Fruit fly (Drosophila melanogaster) whole organism: ENCODE measurements around the gene PolG2.

Experiments
- CG8478 ChIP-seq: fragments of >200 bp; optimal IDR thresholded peaks from 2 replicates; lab custom pipeline; 2018; ENCODE audit warnings: inconsistent platforms
- Dll ChIP-seq: fragments of >200 bp; optimal IDR thresholded peaks from 2 replicates; lab custom pipeline; 2017
- EcR ChIP-seq, 2 experiments: fragments of >200 bp; optimal IDR thresholded peaks; 2 replicates each; lab custom pipeline; 2017; ENCODE audit warnings: missing biosample characterization in 2 of 2, missing genetic modification characterization in 2 of 2, missing genetic modification reagents in 2 of 2
- pan ChIP-seq: fragments of >200 bp; optimal IDR thresholded peaks from 2 replicates; lab custom pipeline; 2017
- psq ChIP-seq: fragments of >200 bp; optimal IDR thresholded peaks from 2 replicates; lab custom pipeline; 2017
- usp ChIP-seq: fragments of >200 bp; optimal IDR thresholded peaks from 2 replicates; lab custom pipeline; 2017; ENCODE audit warnings: missing biosample characterization, missing genetic modification characterization, mixed read lengths

Gene PolG2

DNA sequence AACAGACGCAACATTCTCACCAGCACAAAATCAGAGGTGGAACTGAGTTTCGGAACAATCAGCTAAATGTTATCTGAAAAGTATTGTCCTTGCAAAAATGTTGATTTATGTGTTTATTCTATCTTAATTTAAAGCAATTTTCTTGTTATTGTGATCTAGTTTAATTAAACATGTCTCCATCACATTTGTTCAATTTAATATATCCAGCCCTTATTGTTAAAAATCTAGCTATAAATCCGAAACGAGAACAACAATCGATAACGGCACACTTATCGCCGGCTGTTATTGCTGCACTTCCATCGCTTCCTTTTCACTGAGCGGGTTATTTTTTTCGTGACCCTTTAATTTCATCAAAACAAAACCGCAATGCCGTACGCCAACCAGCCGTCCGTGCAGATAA, at the start of gene PolG2, which contains the start of the genes GatC and Polr2C:
TSS of gene PolG2 (minus strand) at position 48 of the 400 bp plus-strand sequence.
TSS of gene GatC (minus strand) at position 48 of the 400 bp plus-strand sequence.
TSS of gene Polr2C (plus strand) at position 280 of the 400 bp plus-strand sequence.
- TF ChIP-seq EcR (GFP tag; optimal IDR thresholded peaks at IDR 0.05; lab: Kevin White, UChicago) (no peak), Dll (lab: Kevin White, UChicago) (no peak), usp (GFP tag; lab: Kevin White, UChicago) (no peak)

DNA sequence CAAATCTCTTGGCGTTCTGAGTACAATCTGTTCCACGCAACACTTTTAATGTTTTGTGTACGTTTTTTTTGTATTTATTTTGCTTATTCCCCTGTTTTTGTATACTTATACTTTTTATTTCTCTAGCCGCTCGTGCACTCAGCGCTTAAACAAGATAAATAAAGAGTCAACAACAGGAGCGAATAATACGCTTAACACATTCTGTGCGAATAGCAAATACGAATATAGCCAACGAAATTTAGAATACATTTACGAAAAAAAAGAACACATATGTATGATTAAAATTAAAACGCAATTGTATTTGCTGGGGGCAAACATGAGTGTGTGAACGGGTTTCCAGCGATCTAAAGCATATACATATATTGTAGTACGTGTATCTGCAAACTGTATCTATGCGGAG, 49.0 kb upstream of the PolG2 start:
- TF ChIP-seq usp (GFP tag; lab: Kevin White, UChicago), result no peak
- no peak for TF ChIP-seq psq (lab: Kevin White, UChicago)
- no peak for TF ChIP-seq Dll (lab: Kevin White, UChicago)
- no peak for TF ChIP-seq CG8478 (lab: Kevin White, UChicago)
- no peak for TF ChIP-seq EcR (GFP tag; optimal IDR thresholded peaks at IDR 0.05; lab: Kevin White, UChicago)
- no peak for TF ChIP-seq pan (lab: Kevin White, UChicago)

DNA sequence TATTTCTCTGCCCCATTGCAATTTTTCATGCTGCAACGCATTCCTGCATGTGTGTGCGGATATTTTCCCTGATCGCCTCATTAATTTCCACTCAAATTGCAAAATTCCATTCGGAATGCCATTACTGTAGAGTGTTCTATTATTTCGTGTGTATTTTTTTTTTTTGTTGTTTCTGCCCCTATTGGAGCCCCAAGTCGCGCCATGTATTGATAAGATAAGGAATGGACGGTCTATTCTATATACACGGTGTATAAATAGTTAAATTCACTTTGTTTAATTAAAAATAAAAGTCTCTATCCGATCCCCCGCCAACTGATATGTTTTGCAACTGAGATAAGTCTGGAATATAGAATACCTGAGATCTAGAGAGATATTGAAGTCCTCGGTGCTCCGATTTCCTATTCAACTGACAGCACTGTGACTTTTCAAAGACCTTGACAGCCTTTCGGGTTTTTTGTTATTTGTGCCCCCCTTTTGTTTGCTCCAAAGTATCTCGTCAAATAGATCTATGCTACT, 48.5 kb upstream of the PolG2 start:
- TF ChIP-seq usp (GFP tag; lab: Kevin White, UChicago), result no peak
- no peak for TF ChIP-seq Dll (lab: Kevin White, UChicago)
- no peak for TF ChIP-seq EcR (GFP tag; optimal IDR thresholded peaks at IDR 0.05; lab: Kevin White, UChicago)
- no peak for TF ChIP-seq psq (lab: Kevin White, UChicago)
- TF ChIP-seq CG8478 (lab: Kevin White, UChicago), result no peak
- no peak for TF ChIP-seq pan (lab: Kevin White, UChicago)

DNA sequence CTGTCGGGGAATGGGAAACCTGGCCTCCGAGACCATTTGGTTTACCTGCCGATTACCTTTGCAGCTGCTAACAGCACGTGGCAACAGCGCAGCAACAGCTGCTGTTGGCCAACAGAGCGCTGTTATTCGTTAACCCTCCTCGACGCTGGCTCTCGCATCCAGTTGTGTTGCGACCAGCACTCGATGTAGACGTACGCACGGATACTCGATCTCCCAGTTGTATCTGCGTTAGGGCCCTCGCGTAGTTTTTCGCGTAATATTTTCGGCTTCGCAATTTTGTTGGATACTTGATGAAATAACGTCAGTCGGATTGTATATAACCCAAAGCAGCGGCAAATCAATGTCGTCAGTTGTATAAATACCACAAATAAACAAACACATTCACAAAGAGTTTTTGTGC, 45.9 kb upstream of the PolG2 start:
- TF ChIP-seq EcR (GFP tag; optimal IDR thresholded peaks at IDR 0.05; lab: Kevin White, UChicago), result no peak
- no peak for TF ChIP-seq Dll (lab: Kevin White, UChicago)
- no peak for TF ChIP-seq usp (GFP tag; lab: Kevin White, UChicago)
- TF ChIP-seq psq (lab: Kevin White, UChicago), result no peak
- no peak for TF ChIP-seq pan (lab: Kevin White, UChicago)
- TF ChIP-seq CG8478 (lab: Kevin White, UChicago), result no peak

DNA sequence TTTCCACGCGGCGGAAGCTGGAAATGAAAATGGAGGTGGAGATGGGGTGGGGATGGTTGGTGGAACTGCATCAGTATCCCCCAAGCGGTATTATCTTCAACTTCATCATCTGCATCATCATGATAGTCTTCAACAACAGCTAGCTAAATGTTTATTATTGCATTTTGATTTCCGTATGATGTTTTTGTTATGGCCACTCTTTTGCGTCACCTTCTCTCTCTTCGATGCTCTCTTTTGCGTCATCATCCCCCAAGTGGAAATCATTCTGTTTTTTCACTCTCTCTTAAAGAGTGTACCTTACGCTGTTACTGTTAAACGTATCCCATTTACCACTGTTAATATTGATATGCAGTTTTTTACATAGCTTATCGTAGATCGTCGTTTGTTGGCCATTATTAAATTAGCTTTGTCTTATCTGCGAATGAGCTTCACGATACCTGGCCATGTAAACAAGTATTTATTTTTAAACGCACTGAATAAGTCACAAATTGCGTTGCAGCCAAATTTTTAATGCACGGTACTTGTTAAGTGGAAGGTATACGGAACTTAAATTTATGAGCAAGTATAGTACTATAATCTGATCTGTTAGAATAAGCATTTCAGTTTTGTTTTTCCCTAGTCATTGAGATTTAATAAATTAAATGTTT, 45.2 kb upstream of the PolG2 start:
- TF ChIP-seq psq (lab: Kevin White, UChicago) (no peak), EcR (GFP tag; optimal IDR thresholded peaks at IDR 0.05; lab: Kevin White, UChicago) (no peak), Dll (lab: Kevin White, UChicago) (no peak), usp (GFP tag; lab: Kevin White, UChicago) (no peak), CG8478 (lab: Kevin White, UChicago) (no peak), pan (lab: Kevin White, UChicago) (no peak)

DNA sequence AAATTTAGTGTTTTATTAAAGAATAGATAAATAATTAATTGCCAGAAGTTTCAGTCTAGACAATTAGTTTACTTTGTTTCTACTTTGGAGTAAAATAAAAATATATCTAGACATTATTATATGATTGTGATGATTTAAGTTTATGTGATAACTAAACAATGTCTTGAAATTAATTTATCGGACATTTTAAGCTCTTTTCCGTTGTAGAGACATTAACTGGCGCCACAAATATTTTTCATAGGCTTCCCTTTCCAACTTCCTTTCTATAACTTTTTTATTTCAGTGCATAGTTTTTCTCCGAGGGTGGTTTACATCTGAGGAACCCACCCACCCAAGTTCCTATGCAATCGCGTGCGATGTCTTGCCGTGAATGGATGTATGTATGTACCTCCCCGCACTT, 43.8 kb upstream of the PolG2 start:
- TF ChIP-seq EcR (GFP tag; optimal IDR thresholded peaks at IDR 0.05; lab: Kevin White, UChicago), result no peak
- no peak for TF ChIP-seq CG8478 (lab: Kevin White, UChicago)
- no peak for TF ChIP-seq Dll (lab: Kevin White, UChicago)
- no peak for TF ChIP-seq usp (GFP tag; lab: Kevin White, UChicago)
- no peak for TF ChIP-seq pan (lab: Kevin White, UChicago)
- TF ChIP-seq psq (lab: Kevin White, UChicago), result no peak

DNA sequence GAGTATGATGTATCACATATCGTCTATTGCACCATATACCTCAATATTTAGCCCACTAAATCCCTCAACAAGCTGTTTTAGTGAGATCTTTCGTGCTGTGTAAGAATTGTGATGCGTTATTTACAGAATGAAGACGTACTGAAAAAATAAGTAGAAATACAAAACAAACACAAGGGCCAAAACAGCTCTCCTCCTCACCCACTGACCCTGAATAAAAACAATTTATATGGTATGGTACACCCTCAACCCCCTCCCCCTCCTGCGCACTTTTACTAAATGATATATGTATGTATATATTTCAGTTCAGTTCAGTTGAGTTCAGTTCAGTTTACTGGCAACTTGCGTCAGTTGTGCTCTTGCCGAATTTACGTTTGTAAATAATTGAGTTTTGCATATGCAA, 40.2 kb upstream of the PolG2 start:
- TF ChIP-seq EcR (GFP tag; optimal IDR thresholded peaks at IDR 0.05; lab: Kevin White, UChicago), result no peak
- TF ChIP-seq pan (lab: Kevin White, UChicago), result no peak
- no peak for TF ChIP-seq CG8478 (lab: Kevin White, UChicago)
- TF ChIP-seq Dll (lab: Kevin White, UChicago), result no peak
- no peak for TF ChIP-seq usp (GFP tag; lab: Kevin White, UChicago)
- TF ChIP-seq psq (lab: Kevin White, UChicago), result no peak

DNA sequence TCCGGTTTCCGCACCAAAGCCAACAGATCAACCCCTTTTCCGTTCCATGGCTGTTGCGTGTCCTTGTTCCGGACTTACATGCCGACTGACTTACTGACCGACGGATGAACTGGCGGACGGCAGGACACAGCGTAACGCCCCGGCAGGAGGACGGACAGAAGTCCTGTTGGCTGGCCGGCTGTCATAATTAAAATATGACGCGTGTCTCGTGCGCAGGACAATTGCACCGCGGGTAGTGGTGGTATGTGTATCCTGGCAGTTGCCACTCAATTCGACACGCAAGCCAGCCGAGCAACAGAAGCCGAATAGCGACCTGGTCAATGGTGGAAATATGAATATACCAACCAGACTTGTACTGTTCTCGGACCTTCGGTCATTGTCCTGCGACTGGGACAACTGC, 36.5 kb upstream of the PolG2 start:
- no peak for TF ChIP-seq Dll (lab: Kevin White, UChicago)
- TF ChIP-seq pan (lab: Kevin White, UChicago), result no peak
- TF ChIP-seq CG8478 (lab: Kevin White, UChicago), result no peak
- TF ChIP-seq usp (GFP tag; lab: Kevin White, UChicago), result no peak
- TF ChIP-seq EcR (GFP tag; optimal IDR thresholded peaks at IDR 0.05; lab: Kevin White, UChicago), result no peak
- no peak for TF ChIP-seq psq (lab: Kevin White, UChicago)

DNA sequence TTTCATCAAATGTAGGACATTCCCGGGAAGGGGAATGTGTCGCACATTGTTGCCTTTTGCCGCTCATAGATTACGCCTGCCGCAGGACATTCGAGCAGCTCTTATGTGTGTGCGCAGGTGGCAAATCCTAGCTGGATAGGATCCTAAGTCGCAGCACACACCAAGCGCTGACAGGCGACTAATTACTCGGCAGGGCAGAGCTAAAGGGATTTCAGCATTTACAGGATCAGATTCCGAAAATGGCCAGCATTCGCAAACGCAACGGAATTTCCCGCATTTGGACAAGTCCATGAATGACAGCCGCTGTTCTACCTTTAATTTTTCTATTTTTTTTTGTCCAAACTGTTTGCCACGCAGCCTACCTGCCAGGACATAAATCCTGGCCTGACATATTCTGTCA, 34.7 kb upstream of the PolG2 start:
- TF ChIP-seq Dll (lab: Kevin White, UChicago) (no peak), psq (lab: Kevin White, UChicago) (no peak), CG8478 (lab: Kevin White, UChicago) (no peak), EcR (GFP tag; optimal IDR thresholded peaks at IDR 0.05; lab: Kevin White, UChicago) (no peak), pan (lab: Kevin White, UChicago) (no peak), usp (GFP tag; lab: Kevin White, UChicago) (no peak)

DNA sequence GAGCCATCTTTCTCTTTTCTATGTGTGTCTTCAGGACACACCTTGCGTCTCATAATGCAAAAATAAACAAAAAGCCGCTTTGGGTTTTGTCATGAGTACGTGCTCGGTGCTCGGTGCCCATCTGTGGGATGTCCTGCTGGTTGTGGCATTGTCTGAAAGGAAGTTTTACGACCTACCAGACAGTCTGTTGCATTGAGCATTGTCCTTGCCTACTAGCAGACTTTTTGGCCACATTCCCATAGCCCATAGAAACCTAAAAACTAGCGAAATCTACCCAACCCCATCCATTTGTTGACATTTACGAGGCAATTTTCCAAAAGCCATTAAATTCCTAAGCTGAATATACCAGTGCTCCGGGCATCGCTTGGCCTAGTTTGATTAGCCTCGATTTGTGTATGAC, 18.2 kb upstream of the PolG2 start:
- no peak for TF ChIP-seq EcR (GFP tag; optimal IDR thresholded peaks at IDR 0.05; lab: Kevin White, UChicago)
- no peak for TF ChIP-seq psq (lab: Kevin White, UChicago)
- no peak for TF ChIP-seq pan (lab: Kevin White, UChicago)
- no peak for TF ChIP-seq CG8478 (lab: Kevin White, UChicago)
- TF ChIP-seq usp (GFP tag; lab: Kevin White, UChicago), result no peak
- TF ChIP-seq Dll (lab: Kevin White, UChicago), result no peak

DNA sequence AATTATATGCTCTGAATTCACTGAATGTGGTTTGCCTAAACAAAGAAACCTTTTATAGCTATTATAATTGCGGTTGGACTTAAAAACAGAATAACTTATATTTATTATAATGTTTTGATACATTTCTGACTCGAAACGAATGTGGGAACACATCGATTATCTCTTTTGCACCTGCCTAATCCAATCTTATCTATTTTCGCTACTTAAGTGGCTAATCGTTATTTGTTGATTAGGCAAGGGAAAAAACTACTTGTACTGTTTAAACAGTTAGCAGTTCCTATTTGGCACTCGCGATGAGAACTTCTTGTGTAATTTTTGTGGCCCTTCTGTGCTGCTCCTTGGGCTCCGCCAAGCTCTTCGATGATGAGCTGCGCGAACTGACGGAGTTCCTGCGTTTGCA, 16.2 kb upstream of the PolG2 start, which contains the start of gene CG7968:
TSS of gene CG7968 (plus strand) at position 276 of the 400 bp plus-strand sequence.
- TF ChIP-seq usp (GFP tag; lab: Kevin White, UChicago) (no peak), CG8478 (lab: Kevin White, UChicago) (no peak), EcR (GFP tag; optimal IDR thresholded peaks at IDR 0.05; lab: Kevin White, UChicago) (no peak), pan (lab: Kevin White, UChicago) (no peak), psq (lab: Kevin White, UChicago) (no peak), Dll (lab: Kevin White, UChicago) (no peak)
